Fruit fly (Drosophila melanogaster) whole organism, prepupa: Measurements from ENCODE around the gene Awh.

Experiments
- CG10631 ChIP-seq: fragments of 200-800 bp; sonication (Bioruptor generic); optimal IDR thresholded peaks from 2 replicates; lab custom pipeline; 2016; ENCODE audit warnings: missing biosample characterization, missing genetic modification characterization
- CG11902 ChIP-seq: fragments of 200-800 bp; sonication (Bioruptor generic); optimal IDR thresholded peaks from 3 replicates; lab custom pipeline; 2016; ENCODE audit warnings: missing biosample characterization, missing genetic modification characterization
- CG1621 ChIP-seq: fragments of 200-800 bp; sonication (Bioruptor generic); optimal IDR thresholded peaks from 3 replicates; lab custom pipeline; 2018; ENCODE audit warnings: missing biosample characterization, mild to moderate bottlenecking, missing genetic modification characterization
- CG16779 ChIP-seq: fragments of 200-800 bp; sonication (Bioruptor generic); optimal IDR thresholded peaks from 3 replicates; lab custom pipeline; 2017; ENCODE audit warnings: missing biosample characterization, mild to moderate bottlenecking, missing genetic modification characterization
- CG3032 ChIP-seq: fragments of 200-800 bp; optimal IDR thresholded peaks from 2 replicates; lab custom pipeline; 2019; ENCODE audit warnings: missing biosample characterization, mild to moderate bottlenecking, missing genetic modification characterization, moderate library complexity
- CG31627 ChIP-seq: fragments of 200-800 bp; sonication (Bioruptor generic); optimal IDR thresholded peaks from 3 replicates; lab custom pipeline; 2016; ENCODE audit warnings: missing biosample characterization, missing genetic modification characterization
- CG32006 ChIP-seq: fragments of 200-800 bp; sonication (Bioruptor generic); optimal IDR thresholded peaks from 3 replicates; lab custom pipeline; 2017; ENCODE audit warnings: missing biosample characterization, mild to moderate bottlenecking, missing genetic modification characterization
- CG34406 ChIP-seq: fragments of 200-800 bp; sonication (Bioruptor generic); optimal IDR thresholded peaks from 3 replicates; lab custom pipeline; 2016; ENCODE audit warnings: missing biosample characterization, missing genetic modification characterization
- CG3919 ChIP-seq: fragments of 200-800 bp; sonication (Bioruptor generic); optimal IDR thresholded peaks from 3 replicates; lab custom pipeline; 2016; ENCODE audit warnings: missing biosample characterization, missing genetic modification characterization
- CG4318 ChIP-seq: fragments of 200-800 bp; sonication (Bioruptor generic); optimal IDR thresholded peaks from 3 replicates; lab custom pipeline; 2017; ENCODE audit warnings: missing biosample characterization, mild to moderate bottlenecking, missing genetic modification characterization
- CG6163 ChIP-seq: fragments of 200-800 bp; sonication (Bioruptor generic); IDR thresholded peaks from 3 replicates; pipeline ENCODE4 v1.3.6; 2022; ENCODE audit warnings: missing biosample characterization, missing genetic modification characterization
- CG6792 ChIP-seq: fragments of 200-800 bp; sonication (Bioruptor generic); optimal IDR thresholded peaks from 3 replicates; lab custom pipeline; 2016; ENCODE audit warnings: missing biosample characterization, missing genetic modification characterization
- CG6854 ChIP-seq: fragments of 200-800 bp; sonication (Bioruptor generic); optimal IDR thresholded peaks from 2 replicates; lab custom pipeline; 2017; ENCODE audit warnings: missing biosample characterization, mild to moderate bottlenecking, missing genetic modification characterization
- CG7368 ChIP-seq: fragments of 200-800 bp; sonication (Bioruptor generic); optimal IDR thresholded peaks from 3 replicates; lab custom pipeline; 2016; ENCODE audit warnings: missing biosample characterization, missing genetic modification characterization
- CG8119 ChIP-seq: fragments of 200-800 bp; sonication (Bioruptor generic); IDR thresholded peaks from 3 replicates; pipeline ENCODE4 v1.3.6; 2022; ENCODE audit warnings: missing biosample characterization, missing genetic modification characterization
- CG8319 ChIP-seq: fragments of 200-800 bp; sonication (Bioruptor generic); optimal IDR thresholded peaks from 3 replicates; lab custom pipeline; 2016; ENCODE audit warnings: missing biosample characterization, missing genetic modification characterization
- CG9139 ChIP-seq: fragments of 200-800 bp; sonication (Bioruptor generic); optimal IDR thresholded peaks from 3 replicates; lab custom pipeline; 2017; ENCODE audit warnings: missing biosample characterization, mild to moderate bottlenecking, missing genetic modification characterization
- Eip75B ChIP-seq: fragments of 200-800 bp; sonication (Bioruptor generic); optimal IDR thresholded peaks from 3 replicates; lab custom pipeline; 2016; ENCODE audit warnings: missing biosample characterization, missing genetic modification characterization
- Eip78C ChIP-seq: fragments of 200-800 bp; sonication (Bioruptor generic); peaks from one replicate; lab custom pipeline; 2016; ENCODE audit warnings: missing biosample characterization, missing genetic modification characterization
- Ets21C ChIP-seq: fragments of 200-800 bp; sonication (Bioruptor generic); optimal IDR thresholded peaks from 3 replicates; lab custom pipeline; 2016; ENCODE audit warnings: missing biosample characterization, missing genetic modification characterization
- Hr38 ChIP-seq: sonication (Bioruptor generic); optimal IDR thresholded peaks from 2 replicates; lab custom pipeline; 2016; ENCODE audit warnings: missing biosample characterization, missing genetic modification characterization
- Hr39 ChIP-seq: fragments of 200-800 bp; sonication (Bioruptor generic); optimal IDR thresholded peaks from 2 replicates; lab custom pipeline; 2016; ENCODE audit warnings: missing biosample characterization, missing genetic modification characterization
- Hr4 ChIP-seq: fragments of 200-800 bp; sonication (Bioruptor generic); optimal IDR thresholded peaks from 3 replicates; lab custom pipeline; 2016; ENCODE audit warnings: missing biosample characterization, missing genetic modification characterization
- Lpt ChIP-seq: fragments of 200-800 bp; sonication (Bioruptor generic); optimal IDR thresholded peaks from 3 replicates; lab custom pipeline; 2016; ENCODE audit warnings: missing biosample characterization, missing genetic modification characterization
- Met ChIP-seq: fragments of 200-800 bp; sonication (Bioruptor generic); optimal IDR thresholded peaks from 3 replicates; lab custom pipeline; 2016; ENCODE audit warnings: missing biosample characterization, missing genetic modification characterization
- OdsH ChIP-seq: fragments of 200-800 bp; sonication (Bioruptor generic); optimal IDR thresholded peaks from 3 replicates; lab custom pipeline; 2016; ENCODE audit warnings: missing biosample characterization, missing genetic modification characterization
- Smox ChIP-seq: fragments of 200-800 bp; sonication (Bioruptor generic); optimal IDR thresholded peaks from 3 replicates; lab custom pipeline; 2016; ENCODE audit warnings: missing biosample characterization, missing genetic modification characterization
- Sox14 ChIP-seq: fragments of 200-800 bp; sonication (Bioruptor generic); optimal IDR thresholded peaks from 3 replicates; lab custom pipeline; 2016; ENCODE audit warnings: missing biosample characterization, missing genetic modification characterization
- Sox15 ChIP-seq: fragments of 200-800 bp; sonication (Bioruptor generic); optimal IDR thresholded peaks from 3 replicates; lab custom pipeline; 2016; ENCODE audit warnings: missing biosample characterization, missing genetic modification characterization
- achi ChIP-seq: fragments of 200-800 bp; sonication (Bioruptor generic); optimal IDR thresholded peaks from 3 replicates; lab custom pipeline; 2016; ENCODE audit warnings: missing biosample characterization, missing genetic modification characterization
- acj6 ChIP-seq: fragments of 200-800 bp; sonication (Bioruptor generic); optimal IDR thresholded peaks from 3 replicates; lab custom pipeline; 2016; ENCODE audit warnings: missing biosample characterization, missing genetic modification characterization
- cyc ChIP-seq: fragments of 200-800 bp; sonication (Bioruptor generic); optimal IDR thresholded peaks from 3 replicates; lab custom pipeline; 2016; ENCODE audit warnings: missing biosample characterization, missing genetic modification characterization
- dac ChIP-seq: fragments of 200-800 bp; sonication (Bioruptor generic); optimal IDR thresholded peaks from 2 replicates; lab custom pipeline; 2017; ENCODE audit warnings: missing biosample characterization, mild to moderate bottlenecking, missing genetic modification characterization
- eg ChIP-seq: fragments of 200-800 bp; sonication (Bioruptor generic); IDR thresholded peaks from 3 replicates; pipeline ENCODE4 v1.3.6; 2022; ENCODE audit warnings: missing biosample characterization, missing genetic modification characterization
- esn ChIP-seq: fragments of 200-800 bp; sonication (Bioruptor generic); optimal IDR thresholded peaks from 2 replicates; lab custom pipeline; 2016; ENCODE audit warnings: missing biosample characterization, mild to moderate bottlenecking, missing genetic modification characterization, moderate library complexity
- fd59A ChIP-seq: fragments of 200-800 bp; sonication (Bioruptor generic); optimal IDR thresholded peaks from 2 replicates; lab custom pipeline; 2017; ENCODE audit warnings: missing biosample characterization, mild to moderate bottlenecking, missing genetic modification characterization, missing genetic modification reagents
- fd85E ChIP-seq: fragments of 200-800 bp; sonication (Bioruptor generic); optimal IDR thresholded peaks from 3 replicates; lab custom pipeline; 2016; ENCODE audit warnings: missing biosample characterization, missing genetic modification characterization
- fkh ChIP-seq: fragments of 200-800 bp; sonication (Bioruptor generic); optimal IDR thresholded peaks from 3 replicates; lab custom pipeline; 2017; ENCODE audit warnings: missing biosample characterization, mild to moderate bottlenecking, missing genetic modification characterization, moderate library complexity
- lz ChIP-seq: fragments of 200-800 bp; sonication (Bioruptor generic); optimal IDR thresholded peaks from 3 replicates; lab custom pipeline; 2016; ENCODE audit warnings: missing biosample characterization, missing genetic modification characterization
- pdm3 ChIP-seq: fragments of 200-800 bp; sonication (Bioruptor generic); optimal IDR thresholded peaks from 3 replicates; lab custom pipeline; 2016; ENCODE audit warnings: missing biosample characterization, missing genetic modification characterization
- svp ChIP-seq: fragments of 200-800 bp; sonication (Bioruptor generic); peaks from one replicate; lab custom pipeline; 2016; ENCODE audit warnings: missing biosample characterization, missing genetic modification characterization
- topi ChIP-seq: fragments of 200-800 bp; sonication (Bioruptor generic); optimal IDR thresholded peaks from 3 replicates; lab custom pipeline; 2016; ENCODE audit warnings: missing biosample characterization, missing genetic modification characterization
- vri ChIP-seq: fragments of 200-800 bp; sonication (Bioruptor generic); optimal IDR thresholded peaks from 3 replicates; lab custom pipeline; 2016; ENCODE audit warnings: missing biosample characterization, mild to moderate bottlenecking, missing genetic modification characterization

The Awh gene

dm6 chr3L:3892154-3892624 is 46.2 kb downstream of the Awh start, which contains the start of gene Fie (continued):
- TF ChIP-seq vri (GFP tag; lab: Kevin White, UChicago), result peak; percentile 37

- TF ChIP-seq fd59A (GFP tag; lab: Kevin White, UChicago), result no peak
- TF ChIP-seq dac, result no peak
Observed at dm6 chr3L:3894413-3894812, 48.4 kb downstream of the Awh start.

dm6 chr3L:3896553-3897034 is 50.6 kb downstream of the Awh start, which contains the start of the genes Gr63a and Lamtor4:
Gene Gr63a, minus strand, starts transcription at chr3L:3896603.
Gene Lamtor4, plus strand, starts transcription at chr3L:3896900.
- TF ChIP-seq Eip75B (GFP tag; lab: Kevin White, UChicago) (peak; percentile 44), OdsH (no peak), Ets21C (GFP tag; lab: Kevin White, UChicago) (no peak), CG8119 (GFP tag; lab: Robert Waterston, UW) (no peak), CG1621 (tag; lab: Kevin White, UChicago) (peak; percentile 5), fd59A (GFP tag; lab: Kevin White, UChicago) (no peak), CG9139 (GFP tag; lab: Kevin White, UChicago) (no peak), CG8319 (GFP tag; lab: Kevin White, UChicago) (no peak), CG16779 (tag; lab: Kevin White, UChicago) (no peak), CG6792 (GFP tag; lab: Kevin White, UChicago) (no peak), dac (no peak), pdm3 (GFP tag; lab: Kevin White, UChicago) (no peak), fd85E (GFP tag; lab: Kevin White, UChicago) (no peak), Hr4 (GFP tag; lab: Kevin White, UChicago) (no peak), Met (GFP tag; lab: Kevin White, UChicago) (no peak), eg (no peak), Hr39 (GFP tag; lab: Kevin White, UChicago) (no peak), cyc (GFP tag; lab: Kevin White, UChicago) (no peak), Lpt (no peak), CG6163 (GFP tag; lab: Robert Waterston, UW) (0 out of 3 replicates have a peak, but pooled peaks have one; percentile 28), CG31627 (GFP tag; lab: Kevin White, UChicago) (peak; percentile 9), fkh (GFP tag; lab: Kevin White, UChicago) (peak; percentile 99), Sox15 (GFP tag; lab: Kevin White, UChicago) (no peak), achi (GFP tag; lab: Kevin White, UChicago) (no peak), CG4318 (GFP tag; lab: Kevin White, UChicago) (no peak), acj6 (no peak), CG7368 (no peak), CG3032 (tag; lab: Kevin White, UChicago) (no peak), esn (GFP tag; lab: Kevin White, UChicago) (peak; percentile 47), CG10631 (GFP tag; lab: Kevin White, UChicago) (no peak), Sox14 (GFP tag; lab: Kevin White, UChicago) (peak; percentile 69), CG34406 (GFP tag; lab: Kevin White, UChicago) (no peak), topi (GFP tag; lab: Kevin White, UChicago) (no peak), CG11902 (GFP tag; lab: Kevin White, UChicago) (no peak), CG32006 (GFP tag; lab: Kevin White, UChicago) (no peak)
- TF ChIP-seq, all 60 proteins: peak for 7

DNA sequence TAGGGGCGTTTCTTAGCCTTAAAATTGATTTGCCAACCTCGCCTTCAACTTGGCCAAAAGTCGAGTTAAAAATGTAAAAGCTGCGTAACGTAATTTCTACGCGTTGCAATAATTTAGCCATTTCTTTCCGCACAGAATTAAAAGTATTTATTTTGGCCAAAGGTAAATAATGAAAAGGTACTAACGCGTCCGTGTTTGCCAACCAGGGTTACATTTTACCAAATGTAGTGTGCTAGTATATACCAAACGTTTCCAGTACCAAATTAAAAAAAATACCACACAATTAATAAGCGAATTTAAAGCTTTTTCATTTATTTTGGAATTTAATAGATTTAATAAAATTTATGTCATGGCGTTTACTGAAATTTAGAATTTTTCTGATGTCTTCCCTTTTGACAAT is 53.0 kb downstream of the Awh start, which contains the start of gene Ccz1:
Gene Ccz1, minus strand, starts transcription at position 179 of the 400 bp plus-strand sequence.
- TF ChIP-seq CG34406 (GFP tag; lab: Kevin White, UChicago) (no peak), CG8319 (GFP tag; lab: Kevin White, UChicago) (no peak), CG6854 (GFP tag; lab: Kevin White, UChicago) (no peak), Eip78C (GFP tag; lab: Kevin White, UChicago) (peak; percentile 74), CG10631 (GFP tag; lab: Kevin White, UChicago) (peak; percentile 55), OdsH (peak; percentile 26), Hr38 (GFP tag; lab: Kevin White, UChicago) (peak; percentile 35), esn (GFP tag; lab: Kevin White, UChicago) (peak; percentile 57), CG3919 (no peak), Smox (GFP tag; lab: Kevin White, UChicago) (peak; percentile 41), Hr39 (GFP tag; lab: Kevin White, UChicago) (peak; percentile 16), CG9139 (GFP tag; lab: Kevin White, UChicago) (peak; percentile 4), fkh (GFP tag; lab: Kevin White, UChicago) (peak; percentile 100), Met (GFP tag; lab: Kevin White, UChicago) (peak; percentile 27), dac (no peak), vri (GFP tag; lab: Kevin White, UChicago) (peak; percentile 20), lz (peak; percentile 32), CG31627 (GFP tag; lab: Kevin White, UChicago) (peak; percentile 44), svp (GFP tag; lab: Kevin White, UChicago) (peak; percentile 37), cyc (GFP tag; lab: Kevin White, UChicago) (peak; percentile 40), Sox14 (GFP tag; lab: Kevin White, UChicago) (peak; percentile 12), pdm3 (GFP tag; lab: Kevin White, UChicago) (peak; percentile 46), acj6 (peak; percentile 26)
